Fruit fly (Drosophila melanogaster): ENCODE results near the gene psd.
A peak's percentile ranks its signal among the peaks of the same experiment; 100 is the strongest.

The psd gene

dm6 chr2L:5981433-5982333 is 16.9 kb upstream of the psd start, which contains the start of gene eIF4A (continued):
- no peak for TF ChIP-seq cg (GFP tag; optimal IDR thresholded peaks at IDR 0.05)
- no peak for TF ChIP-seq Atf6 (GFP tag; IDR thresholded peaks at IDR 0.05)
- no peak for TF ChIP-seq Dfd (GFP tag; optimal IDR thresholded peaks at IDR 0.05)
- no peak for TF ChIP-seq ewg (GFP tag; optimal IDR thresholded peaks at IDR 0.05)
- TF ChIP-seq Ada2b (GFP tag; IDR thresholded peaks at IDR 0.05): no peak
- TF ChIP-seq gsb (GFP tag; IDR thresholded peaks at IDR 0.05): no peak
- TF ChIP-seq CG7987 (GFP tag; optimal IDR thresholded peaks at IDR 0.05): peak; percentile 41
- TF ChIP-seq luna (GFP tag; optimal IDR thresholded peaks at IDR 0.05): no peak
- no peak for TF ChIP-seq CTCF (GFP tag; optimal IDR thresholded peaks at IDR 0.05)
- no peak for TF ChIP-seq crc (GFP tag; optimal IDR thresholded peaks at IDR 0.05)
- TF ChIP-seq maf-S (GFP tag; optimal IDR thresholded peaks at IDR 0.05): no peak
- TF ChIP-seq CG4360 (GFP tag; IDR thresholded peaks at IDR 0.05): no peak
- no peak for TF ChIP-seq Mad (GFP tag; optimal IDR thresholded peaks at IDR 0.05)
- no peak for TF ChIP-seq Mrtf (GFP tag; IDR thresholded peaks at IDR 0.05)
- no peak for TF ChIP-seq GATAe (GFP tag; conservative IDR thresholded peaks at IDR 0.05)
- TF ChIP-seq dysf (GFP tag; IDR thresholded peaks at IDR 0.05): no peak
- no peak for TF ChIP-seq gce (GFP tag; IDR thresholded peaks at IDR 0.05)
- no peak for TF ChIP-seq dmrt99B (tag; optimal IDR thresholded peaks at IDR 0.05)
- no peak for TF ChIP-seq CG6683 (GFP tag; optimal IDR thresholded peaks at IDR 0.05)
- no peak for TF ChIP-seq Rfx (GFP tag; IDR thresholded peaks at IDR 0.05)
- TF ChIP-seq ash1 (GFP tag; optimal IDR thresholded peaks at IDR 0.05): no peak
- no peak for TF ChIP-seq CG13424 (tag; optimal IDR thresholded peaks at IDR 0.05)
- no peak for TF ChIP-seq Hand (GFP tag; optimal IDR thresholded peaks at IDR 0.05)
- no peak for TF ChIP-seq her (GFP tag; optimal IDR thresholded peaks at IDR 0.05)
- peak; percentile 15 for TF ChIP-seq CG2678 (tag; optimal IDR thresholded peaks at IDR 0.05)
- TF ChIP-seq CG6175 (GFP tag; IDR thresholded peaks at IDR 0.05): no peak
- TF ChIP-seq trem (tag; optimal IDR thresholded peaks at IDR 0.05): peak; percentile 57
- TF ChIP-seq CG10147 (GFP tag; optimal IDR thresholded peaks at IDR 0.05): peak; percentile 15
- no peak for TF ChIP-seq CG11085 (GFP tag; IDR thresholded peaks at IDR 0.05)
- TF ChIP-seq PHDP (tag; optimal IDR thresholded peaks at IDR 0.05): peak; percentile 41
- TF ChIP-seq Sin3A (optimal IDR thresholded peaks at IDR 0.05): peak; percentile 96
- TF ChIP-seq CG8290 (GFP tag; optimal IDR thresholded peaks at IDR 0.05): no peak
- TF ChIP-seq CG8290 (tag; optimal IDR thresholded peaks at IDR 0.05): peak in 1 of 2 experiments; percentile 37
- TF ChIP-seq CG31388 (GFP tag; optimal IDR thresholded peaks at IDR 0.05): no peak
- no peak for TF ChIP-seq CG15269 (tag; optimal IDR thresholded peaks at IDR 0.05)
- TF ChIP-seq gt (GFP tag; IDR thresholded peaks at IDR 0.05): no peak
- TF ChIP-seq CG12236 (GFP tag; optimal IDR thresholded peaks at IDR 0.05): no peak
- TF ChIP-seq CG13287 (GFP tag; IDR thresholded peaks at IDR 0.05; ENCODE audit: partially characterized antibody): no peak
- TF ChIP-seq nerfin-2 (GFP tag; IDR thresholded peaks at IDR 0.05; ENCODE audit: partially characterized antibody): no peak
- no peak for TF ChIP-seq zf30C (GFP tag; optimal IDR thresholded peaks at IDR 0.05)
- peak; percentile 23 for TF ChIP-seq CG15011 (GFP tag; optimal IDR thresholded peaks at IDR 0.05)
- no peak for TF ChIP-seq CG14667 (GFP tag; IDR thresholded peaks at IDR 0.05)
- peak; percentile 65 for TF ChIP-seq nmo (GFP tag; optimal IDR thresholded peaks at IDR 0.05)
- no peak for TF ChIP-seq grn (GFP tag; optimal IDR thresholded peaks at IDR 0.05)
- TF ChIP-seq CG9609 (GFP tag; optimal IDR thresholded peaks at IDR 0.05): peak; percentile 18
- TF ChIP-seq CG33213 (GFP tag; optimal IDR thresholded peaks at IDR 0.05): peak; percentile 53
- no peak for TF ChIP-seq CG7839 (tag; optimal IDR thresholded peaks at IDR 0.05)
- TF ChIP-seq CG30020 (tag; optimal IDR thresholded peaks at IDR 0.05): peak; percentile 66
- TF ChIP-seq ERR (GFP tag; optimal IDR thresholded peaks at IDR 0.05): no peak
- TF ChIP-seq CG17359 (tag; optimal IDR thresholded peaks at IDR 0.05): no peak
- no peak for TF ChIP-seq Hsf (GFP tag; optimal IDR thresholded peaks at IDR 0.05)

All from whole organism, embryonic.